Worm (Caenorhabditis elegans): Measurements from ENCODE around the gene F16B4.6.

DNA sequence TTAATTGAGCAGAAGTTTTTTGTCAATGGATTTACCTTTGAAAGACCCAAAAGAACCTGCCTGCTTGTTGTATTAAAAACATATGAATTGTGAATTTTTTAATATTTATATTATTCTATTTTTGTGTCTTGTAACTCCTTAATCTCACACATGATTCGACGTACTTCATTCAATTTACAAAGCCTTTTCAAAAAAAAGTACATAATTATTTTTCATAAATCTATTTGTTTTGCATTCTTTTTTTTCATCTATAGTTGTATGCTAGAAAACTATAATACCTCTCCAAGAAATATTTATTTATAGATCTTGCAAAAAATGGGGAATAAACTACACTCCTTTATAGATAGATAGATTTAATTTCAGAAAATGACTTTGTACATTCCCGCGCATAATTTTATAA lies 31.8 kb downstream of the F16B4.6 start, which contains the start of gene nhr-179:
- TF ChIP-seq klf-2 (GFP tag; conservative IDR thresholded peaks at IDR 0.05) (no peak), cog-1 (tag; optimal IDR thresholded peaks at IDR 0.05) (no peak), ztf-23 (GFP tag; IDR thresholded peaks at IDR 0.05) (no peak), ref-1 (GFP tag; conservative IDR thresholded peaks at IDR 0.05) (no peak), med-1 (GFP tag; optimal IDR thresholded peaks at IDR 0.05; ENCODE audit: insufficient read depth) (no peak), T22C8.4 (GFP tag; IDR thresholded peaks at IDR 0.05) (no peak), flt-1 (GFP tag; IDR thresholded peaks at IDR 0.05) (no peak), tab-1 (GFP tag; IDR thresholded peaks at IDR 0.05) (no peak)
